ENCODE assay signal across 4 fruit fly cellular contexts in the genomic region with DNA sequence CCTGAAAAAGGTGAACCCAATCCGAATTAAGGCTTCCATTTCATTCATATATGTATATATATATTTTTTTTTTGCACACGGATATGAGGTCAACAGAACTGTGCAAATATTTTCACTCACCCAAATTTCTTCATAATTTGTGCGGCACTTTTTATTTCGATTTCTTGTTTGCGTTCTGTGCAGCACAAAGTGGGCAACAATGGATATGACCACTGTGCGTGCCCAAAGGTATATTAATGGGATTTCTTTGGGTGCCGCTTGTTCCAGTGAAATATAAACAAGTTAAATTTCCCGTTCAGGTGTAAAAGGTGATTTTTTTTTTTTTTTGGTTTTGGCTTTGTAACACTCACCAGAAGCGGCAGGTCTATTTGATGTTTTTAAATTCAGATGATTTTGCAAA.
TF ChIP-seq lines count a peak whose summit lies in the region.

No protein-coding gene starts in this region.

- TF ChIP-seq CTCF in whole organism, embryonic (GFP tag; optimal IDR thresholded peaks at IDR 0.05; lab: Kevin White, UChicago), result no peak

TF ChIP-seq in whole organism, embryonic, 481 proteins besides CTCF, POLR2A, EP300 and RAD21 (continues in another document):
- TF ChIP-seq gt (GFP tag; IDR thresholded peaks at IDR 0.05; lab: Robert Waterston, UW) (no peak), Dref (GFP tag; IDR thresholded peaks at IDR 0.05; lab: Robert Waterston, UW) (no peak), CG6854 (GFP tag; optimal IDR thresholded peaks at IDR 0.05; lab: Kevin White, UChicago) (no peak), Myb (GFP tag; optimal IDR thresholded peaks at IDR 0.05; lab: Kevin White, UChicago) (no peak), CG15696 (tag; optimal IDR thresholded peaks at IDR 0.05; lab: Kevin White, UChicago) (peak; percentile 4), vvl (GFP tag; IDR thresholded peaks at IDR 0.05; lab: Robert Waterston, UW) (0 out of 2 replicates have a peak, but pooled peaks have one; percentile 21), luna (GFP tag; optimal IDR thresholded peaks at IDR 0.05; lab: Kevin White, UChicago) (no peak), CrebB (tag; optimal IDR thresholded peaks at IDR 0.05; lab: Kevin White, UChicago) (no peak), CG14965 (GFP tag; optimal IDR thresholded peaks at IDR 0.05; lab: Kevin White, UChicago; ENCODE audit: borderline replicate concordance) (no peak), cas (GFP tag; IDR thresholded peaks at IDR 0.05; lab: Robert Waterston, UW) (no peak), Stat92E (GFP tag; optimal IDR thresholded peaks at IDR 0.05; lab: Kevin White, UChicago) (peak in 1 of 3 experiments; percentile 53), CG11085 (GFP tag; IDR thresholded peaks at IDR 0.05; lab: Robert Waterston, UW) (no peak), CG17802 (tag; optimal IDR thresholded peaks at IDR 0.05; lab: Kevin White, UChicago) (no peak), CG4328 (GFP tag; optimal IDR thresholded peaks at IDR 0.05; lab: Kevin White, UChicago) (no peak), CG17568 (GFP tag; optimal IDR thresholded peaks at IDR 0.05; lab: Kevin White, UChicago) (no peak), Sox102F (GFP tag; optimal IDR thresholded peaks at IDR 0.05; lab: Kevin White, UChicago) (peak; percentile 6), Sry-β (GFP tag; optimal IDR thresholded peaks at IDR 0.05; lab: Kevin White, UChicago) (no peak), gem (tag; optimal IDR thresholded peaks at IDR 0.05; lab: Kevin White, UChicago) (peak; percentile 1), corto (GFP tag; optimal IDR thresholded peaks at IDR 0.05; lab: Kevin White, UChicago) (no peak), Bdp1 (GFP tag; optimal IDR thresholded peaks at IDR 0.05; lab: Kevin White, UChicago) (no peak), CG3163 (GFP tag; optimal IDR thresholded peaks at IDR 0.05; lab: Kevin White, UChicago) (no peak)

TF ChIP-seq in whole organism, prepupa, 60 proteins besides CTCF, POLR2A, EP300 and RAD21:
- peak; percentile 25 for TF ChIP-seq lz (GFP tag; optimal IDR thresholded peaks at IDR 0.05; lab: Kevin White, UChicago)
- peak; percentile 14 for TF ChIP-seq OdsH (GFP tag; optimal IDR thresholded peaks at IDR 0.05; lab: Kevin White, UChicago)
- TF ChIP-seq CG3032 (tag; optimal IDR thresholded peaks at IDR 0.05; lab: Kevin White, UChicago), result no peak
- peak; percentile 20 for TF ChIP-seq Sox102F (GFP tag; optimal IDR thresholded peaks at IDR 0.05; lab: Kevin White, UChicago)
- peak; percentile 64 for TF ChIP-seq Eip78C (GFP tag; lab: Kevin White, UChicago)
- peak; percentile 24 for TF ChIP-seq Hr39 (GFP tag; optimal IDR thresholded peaks at IDR 0.05; lab: Kevin White, UChicago)
- peak; percentile 21 for TF ChIP-seq fkh (GFP tag; optimal IDR thresholded peaks at IDR 0.05; lab: Kevin White, UChicago)
- TF ChIP-seq pdm3 (GFP tag; optimal IDR thresholded peaks at IDR 0.05; lab: Kevin White, UChicago), result peak; percentile 0
- TF ChIP-seq CG6792 (GFP tag; optimal IDR thresholded peaks at IDR 0.05; lab: Kevin White, UChicago), result peak; percentile 18
- TF ChIP-seq CG6163 (GFP tag; IDR thresholded peaks at IDR 0.05; lab: Robert Waterston, UW), result no peak
- peak; percentile 9 for TF ChIP-seq Sox14 (GFP tag; optimal IDR thresholded peaks at IDR 0.05; lab: Kevin White, UChicago)
- no peak for TF ChIP-seq Lpt (GFP tag; optimal IDR thresholded peaks at IDR 0.05; lab: Kevin White, UChicago)
- TF ChIP-seq svp (GFP tag; lab: Kevin White, UChicago), result peak; percentile 84
- TF ChIP-seq CG8632 (GFP tag; optimal IDR thresholded peaks at IDR 0.05; lab: Kevin White, UChicago), result peak; percentile 16
- no peak for TF ChIP-seq CG16779 (tag; optimal IDR thresholded peaks at IDR 0.05; lab: Kevin White, UChicago)
- TF ChIP-seq CG10669 (GFP tag; optimal IDR thresholded peaks at IDR 0.05; lab: Kevin White, UChicago), result no peak
- no peak for TF ChIP-seq dsx (GFP tag; optimal IDR thresholded peaks at IDR 0.05; lab: Kevin White, UChicago; ENCODE audit: poor library complexity, severe bottlenecking)
- TF ChIP-seq acj6 (GFP tag; optimal IDR thresholded peaks at IDR 0.05; lab: Kevin White, UChicago), result peak; percentile 28
- peak; percentile 28 for TF ChIP-seq CG31627 (GFP tag; optimal IDR thresholded peaks at IDR 0.05; lab: Kevin White, UChicago)
- TF ChIP-seq net (GFP tag; optimal IDR thresholded peaks at IDR 0.05; lab: Kevin White, UChicago), result no peak
- peak; percentile 30 for TF ChIP-seq CG10631 (GFP tag; optimal IDR thresholded peaks at IDR 0.05; lab: Kevin White, UChicago)

TF ChIP-seq in whole organism, pupa, 21 proteins besides CTCF, POLR2A, EP300 and RAD21:
- TF ChIP-seq CG13204 (GFP tag; optimal IDR thresholded peaks at IDR 0.05; lab: Kevin White, UChicago) (no peak), CG8301 (tag; optimal IDR thresholded peaks at IDR 0.05; lab: Kevin White, UChicago) (no peak), Pif1A (GFP tag; optimal IDR thresholded peaks at IDR 0.05; lab: Kevin White, UChicago) (peak; percentile 6)

TF ChIP-seq in whole organism, wandering third instar larva, 38 proteins besides CTCF, POLR2A, EP300 and RAD21:
- TF ChIP-seq Dfd (GFP tag; optimal IDR thresholded peaks at IDR 0.05; lab: Kevin White, UChicago) (no peak), CrebA (GFP tag; optimal IDR thresholded peaks at IDR 0.05; lab: Kevin White, UChicago; ENCODE audit: borderline replicate concordance) (no peak), OdsH (GFP tag; optimal IDR thresholded peaks at IDR 0.05; lab: Kevin White, UChicago) (peak; percentile 29), rgr (GFP tag; optimal IDR thresholded peaks at IDR 0.05; lab: Kevin White, UChicago) (peak; percentile 29), dsf (GFP tag; optimal IDR thresholded peaks at IDR 0.05; lab: Kevin White, UChicago; ENCODE audit: borderline replicate concordance) (no peak), tai (GFP tag; optimal IDR thresholded peaks at IDR 0.05; lab: Kevin White, UChicago) (peak; percentile 10), fru (GFP tag; optimal IDR thresholded peaks at IDR 0.05; lab: Kevin White, UChicago) (no peak), Vsx2 (GFP tag; optimal IDR thresholded peaks at IDR 0.05; lab: Kevin White, UChicago; ENCODE audit: partially characterized antibody) (no peak), HLH106 (tag; optimal IDR thresholded peaks at IDR 0.05; lab: Kevin White, UChicago) (no peak), Hr83 (GFP tag; optimal IDR thresholded peaks at IDR 0.05; lab: Kevin White, UChicago; ENCODE audit: poor library complexity, severe bottlenecking) (no peak), pan (optimal IDR thresholded peaks at IDR 0.05; lab: Kevin White, UChicago) (no peak), foxo (GFP tag; optimal IDR thresholded peaks at IDR 0.05; lab: Kevin White, UChicago) (peak in 1 of 2 experiments; percentile 23), sv (GFP tag; optimal IDR thresholded peaks at IDR 0.05; lab: Kevin White, UChicago) (no peak), Hr78 (GFP tag; optimal IDR thresholded peaks at IDR 0.05; lab: Kevin White, UChicago) (no peak), CG9705 (GFP tag; optimal IDR thresholded peaks at IDR 0.05; lab: Kevin White, UChicago) (no peak), dl (GFP tag; optimal IDR thresholded peaks at IDR 0.05; lab: Kevin White, UChicago; ENCODE audit: insufficient read depth in 1 of 2, partially characterized antibody in 2 of 2) (no peak), ey (GFP tag; optimal IDR thresholded peaks at IDR 0.05; lab: Kevin White, UChicago) (no peak), Mio (GFP tag; optimal IDR thresholded peaks at IDR 0.05; lab: Kevin White, UChicago) (no peak)
